Worm (Caenorhabditis elegans) whole organism, L2 larva: Measurements from ENCODE around the gene gln-1.

Experiments
- C34F6.9 ChIP-seq: fragments of 150-350 bp; optimal IDR thresholded peaks from 2 replicates; lab custom pipeline; 2014; ENCODE audit warnings: missing biosample characterization, missing genetic modification characterization
- F13H6.1 ChIP-seq: sonication (generic microtip); optimal IDR thresholded peaks from 2 replicates; lab custom pipeline; 2016; ENCODE audit warnings: missing genetic modification characterization, missing compliant biosample characterization
- aly-2 ChIP-seq: fragments of 150-350 bp; optimal IDR thresholded peaks from 2 replicates; lab custom pipeline; 2014; ENCODE audit warnings: missing biosample characterization, missing genetic modification characterization
- ama-1 ChIP-seq: fragments of 150-350 bp; optimal IDR thresholded peaks from 2 replicates; lab custom pipeline; 2018; ENCODE audit warnings: inconsistent platforms
- blmp-1 ChIP-seq: sonication (generic microtip); optimal IDR thresholded peaks from 2 replicates; lab custom pipeline; 2017; ENCODE audit warnings: missing genetic modification characterization, mild to moderate bottlenecking, missing compliant biosample characterization, antibody characterized with exemption, moderate library complexity; ENCODE audit not compliant: insufficient read depth
- ceh-16 ChIP-seq: fragments of 150-350 bp; optimal IDR thresholded peaks from 2 replicates; lab custom pipeline; 2014; ENCODE audit warnings: missing biosample characterization, missing genetic modification characterization
- ceh-82 ChIP-seq: fragments of 150-350 bp; optimal IDR thresholded peaks from 2 replicates; lab custom pipeline; 2014; ENCODE audit warnings: missing biosample characterization, missing genetic modification characterization
- crh-2 ChIP-seq: sonication (generic microtip); optimal IDR thresholded peaks from 2 replicates; lab custom pipeline; 2017; ENCODE audit warnings: missing biosample characterization, missing genetic modification characterization
- dmd-4 ChIP-seq: sonication (generic microtip); optimal IDR thresholded peaks from 2 replicates; lab custom pipeline; 2017; ENCODE audit warnings: missing biosample characterization, missing genetic modification characterization
- egl-27 ChIP-seq: sonication (generic microtip); optimal IDR thresholded peaks from 3 replicates; lab custom pipeline; 2017; ENCODE audit warnings: missing biosample characterization, missing genetic modification reagents, missing genetic modification characterization
- elt-1 ChIP-seq: fragments of 150-350 bp; optimal IDR thresholded peaks from 2 replicates; lab custom pipeline; 2014; ENCODE audit warnings: missing biosample characterization, missing genetic modification characterization
- elt-3 ChIP-seq: sonication (generic microtip); optimal IDR thresholded peaks from 2 replicates; lab custom pipeline; 2017; ENCODE audit warnings: missing biosample characterization, missing genetic modification characterization
- fos-1 ChIP-seq: fragments of 150-350 bp; optimal IDR thresholded peaks from 2 replicates; lab custom pipeline; 2014; ENCODE audit warnings: missing biosample characterization, missing genetic modification characterization
- lin-11 ChIP-seq: fragments of 150-350 bp; sonication (generic microtip); optimal IDR thresholded peaks from 2 replicates; lab custom pipeline; 2014; ENCODE audit warnings: missing biosample characterization, missing genetic modification characterization, inconsistent platforms, mixed read lengths
- lin-13 ChIP-seq: fragments of 150-350 bp; optimal IDR thresholded peaks from 2 replicates; lab custom pipeline; 2014; ENCODE audit warnings: missing biosample characterization, missing genetic modification reagents, missing genetic modification characterization
- lsy-2 ChIP-seq, 2 experiments: fragments of 150-350 bp in 1 of 2; sonication (generic microtip) in 1 of 2; optimal IDR thresholded peaks; 2 replicates each; lab custom pipeline; 2014 to 2017; ENCODE audit warnings: missing biosample characterization in 2 of 2, missing genetic modification characterization in 2 of 2
- mab-5 ChIP-seq: fragments of 150-350 bp; optimal IDR thresholded peaks from 2 replicates; lab custom pipeline; 2014; ENCODE audit warnings: missing biosample characterization, missing genetic modification characterization
- mdl-1 ChIP-seq, 2 experiments: fragments of 150-350 bp in 1 of 2; sonication (generic microtip) in 1 of 2; optimal IDR thresholded peaks; 2 replicates each; lab custom pipeline; 2017; ENCODE audit warnings: missing biosample characterization in 2 of 2, missing genetic modification characterization in 2 of 2
- nhr-129 ChIP-seq: fragments of 150-350 bp; optimal IDR thresholded peaks from 2 replicates; lab custom pipeline; 2014; ENCODE audit warnings: missing biosample characterization, missing genetic modification characterization
- nhr-21 ChIP-seq: fragments of 150-350 bp; optimal IDR thresholded peaks from 2 replicates; lab custom pipeline; 2014; ENCODE audit warnings: missing biosample characterization, missing genetic modification characterization
- nhr-23 ChIP-seq: fragments of 150-350 bp; optimal IDR thresholded peaks from 2 replicates; lab custom pipeline; 2014; ENCODE audit warnings: missing biosample characterization, missing genetic modification reagents, missing genetic modification characterization
- nhr-6 ChIP-seq: fragments of 150-350 bp; optimal IDR thresholded peaks from 2 replicates; lab custom pipeline; 2014; ENCODE audit warnings: missing biosample characterization, missing genetic modification characterization
- sem-4 ChIP-seq: fragments of 150-350 bp; optimal IDR thresholded peaks from 2 replicates; lab custom pipeline; 2014; ENCODE audit warnings: missing biosample characterization, missing genetic modification reagents, missing genetic modification characterization
- sma-3 ChIP-seq: sonication (generic microtip); optimal IDR thresholded peaks from 2 replicates; lab custom pipeline; 2016; ENCODE audit warnings: missing genetic modification reagents, missing genetic modification characterization, missing compliant biosample characterization
- sma-9 ChIP-seq, 2 experiments: fragments of 150-350 bp in 1 of 2; sonication (generic microtip) in 1 of 2; optimal IDR thresholded peaks; 2 replicates each; lab custom pipeline; 2014 to 2016; ENCODE audit warnings: missing genetic modification characterization in 2 of 2, mild to moderate bottlenecking in 1 of 2, missing biosample characterization in 1 of 2, missing compliant biosample characterization in 1 of 2, missing genetic modification reagents in 1 of 2, moderate library complexity in 1 of 2
- unc-55 ChIP-seq: fragments of 150-350 bp; sonication (generic microtip); optimal IDR thresholded peaks from 3 replicates; lab custom pipeline; 2014; ENCODE audit warnings: missing biosample characterization, missing genetic modification reagents, missing genetic modification characterization
- ztf-1 ChIP-seq: fragments of 200-800 bp; sonication (Bioruptor generic); conservative IDR thresholded peaks from 2 replicates; pipeline ENCODE4 v1.3.6; 2022; ENCODE audit warnings: missing genetic modification characterization, missing compliant biosample characterization
- ztf-11 ChIP-seq: sonication (generic microtip); optimal IDR thresholded peaks from 2 replicates; lab custom pipeline; 2017; ENCODE audit warnings: missing biosample characterization, missing genetic modification characterization

gln-1 gene

ce11 chrX:6091967-6092366 lies 33.9 kb downstream of the gln-1 start, which contains the start of gene hsp-3 (continued):
- peak; percentile 85 for TF ChIP-seq nhr-6 (tag; lab: Kevin White, UChicago)
- TF ChIP-seq mdl-1 (tag; optimal IDR thresholded peaks at IDR 0.05; lab: Kevin White, UChicago), result peak; percentile 76 to 88
- TF ChIP-seq ceh-82 (tag; lab: Kevin White, UChicago), result peak; percentile 78
- no peak for TF ChIP-seq ztf-11
- TF ChIP-seq sem-4, result peak; percentile 89
- peak; percentile 97 for TF ChIP-seq sma-9 (GFP tag; optimal IDR thresholded peaks at IDR 0.05; lab: Kevin White, UChicago)
- no peak for TF ChIP-seq sma-9 (tag; optimal IDR thresholded peaks at IDR 0.05; lab: Kevin White, UChicago)
- TF ChIP-seq elt-3, result no peak
- peak; percentile 98 for TF ChIP-seq sma-3 (GFP tag; lab: Kevin White, UChicago)
- TF ChIP-seq ztf-1 (GFP tag; lab: Robert Waterston, UW), result no peak
- TF ChIP-seq mab-5, result peak; percentile 94

ce11 chrX:6092533-6092932 lies 34.5 kb downstream of the gln-1 start:
- TF ChIP-seq ceh-16 (peak; percentile 84), ceh-82 (tag; lab: Kevin White, UChicago) (no peak), ama-1 (lab: Kevin White, UChicago) (no peak), elt-1 (tag; lab: Kevin White, UChicago) (peak; percentile 95), blmp-1 (peak; percentile 71), sem-4 (peak; percentile 27), sma-9 (GFP tag; optimal IDR thresholded peaks at IDR 0.05; lab: Kevin White, UChicago) (peak; percentile 82), sma-9 (tag; optimal IDR thresholded peaks at IDR 0.05; lab: Kevin White, UChicago) (no peak)
- TF ChIP-seq, all 48 proteins: peak for 5

- TF ChIP-seq nhr-129 (tag; lab: Kevin White, UChicago) (peak; percentile 14), nhr-6 (tag; lab: Kevin White, UChicago) (no peak), elt-3 (no peak), ztf-1 (GFP tag; lab: Robert Waterston, UW) (no peak), C34F6.9 (tag; lab: Kevin White, UChicago) (peak; percentile 7)
These were observed 35.0 kb downstream of the gln-1 start, which contains the start of gene C15H9.5 for ce11 chrX:6093046-6093445. C15H9.5 (plus strand) TSS chrX:6093300.

- TF ChIP-seq nhr-23 (no peak), F13H6.1 (tag; lab: Kevin White, UChicago) (peak; percentile 64), egl-27 (tag; lab: Kevin White, UChicago) (peak; percentile 10), dmd-4 (tag; lab: Kevin White, UChicago) (no peak), ztf-11 (no peak), C34F6.9 (tag; lab: Kevin White, UChicago) (peak; percentile 56), nhr-129 (tag; lab: Kevin White, UChicago) (peak; percentile 19), unc-55 (peak; percentile 60), lin-11 (tag; lab: Kevin White, UChicago) (peak; percentile 1), ceh-82 (tag; lab: Kevin White, UChicago) (no peak), lin-13 (GFP tag; lab: Kevin White, UChicago) (peak; percentile 27), aly-2 (tag; lab: Kevin White, UChicago) (no peak), sma-9 (GFP tag; optimal IDR thresholded peaks at IDR 0.05; lab: Kevin White, UChicago) (peak; percentile 45), sma-9 (tag; optimal IDR thresholded peaks at IDR 0.05; lab: Kevin White, UChicago) (no peak), blmp-1 (no peak), nhr-21 (tag; lab: Kevin White, UChicago) (no peak), mab-5 (peak; percentile 3), mdl-1 (tag; optimal IDR thresholded peaks at IDR 0.05; lab: Kevin White, UChicago) (peak in 1 of 2 experiments; percentile 16), lsy-2 (tag; optimal IDR thresholded peaks at IDR 0.05; lab: Kevin White, UChicago) (peak in 1 of 2 experiments; percentile 31), sma-3 (GFP tag; lab: Kevin White, UChicago) (peak; percentile 3), elt-3 (no peak)
- TF ChIP-seq, all 48 proteins: peak for 12
These were observed 39.5 kb downstream of the gln-1 start, which contains the start of gene C15H9.4 for ce11 chrX:6097551-6097950. C15H9.4 (plus strand) TSS chrX:6097643.

- TF ChIP-seq dmd-4 (tag; lab: Kevin White, UChicago), result no peak
- TF ChIP-seq fos-1, result peak; percentile 74
- TF ChIP-seq sma-9 (GFP tag; optimal IDR thresholded peaks at IDR 0.05; lab: Kevin White, UChicago), result peak; percentile 44
- TF ChIP-seq sma-9 (tag; optimal IDR thresholded peaks at IDR 0.05; lab: Kevin White, UChicago), result no peak
- peak; percentile 10 for TF ChIP-seq crh-2 (tag; lab: Kevin White, UChicago)
- no peak for TF ChIP-seq sma-3 (GFP tag; lab: Kevin White, UChicago)
These were observed 40.4 kb downstream of the gln-1 start for ce11 chrX:6098420-6098819.
